Fruit fly (Drosophila melanogaster): ENCODE measurements around the gene CG5112.

Gene CG5112

dm6 chr3R:25532406-25533225 is 41.4 kb downstream of the CG5112 start:
- TF ChIP-seq Hr96 (GFP tag; optimal IDR thresholded peaks at IDR 0.05), result no peak
- no peak for TF ChIP-seq CG33017 (tag; optimal IDR thresholded peaks at IDR 0.05)
- no peak for TF ChIP-seq cic (GFP tag; optimal IDR thresholded peaks at IDR 0.05)
- TF ChIP-seq kay (GFP tag; ENCODE audit: borderline replicate concordance), result no peak
- TF ChIP-seq CG7101 (tag; optimal IDR thresholded peaks at IDR 0.05), result no peak
- TF ChIP-seq CG7045 (GFP tag; optimal IDR thresholded peaks at IDR 0.05), result no peak
- no peak for TF ChIP-seq Crg-1 (GFP tag; optimal IDR thresholded peaks at IDR 0.05)
- no peak for TF ChIP-seq bab1 (GFP tag; optimal IDR thresholded peaks at IDR 0.05)
- TF ChIP-seq tj (GFP tag; optimal IDR thresholded peaks at IDR 0.05), result no peak
- no peak for TF ChIP-seq CG5204 (GFP tag; optimal IDR thresholded peaks at IDR 0.05)
- no peak for TF ChIP-seq CG12768 (GFP tag; optimal IDR thresholded peaks at IDR 0.05)
- no peak for TF ChIP-seq CG1620 (GFP tag; optimal IDR thresholded peaks at IDR 0.05)
- no peak for TF ChIP-seq Clk (GFP tag; optimal IDR thresholded peaks at IDR 0.05)
- TF ChIP-seq pad (GFP tag; optimal IDR thresholded peaks at IDR 0.05), result no peak
- no peak for TF ChIP-seq CG14711 (tag; optimal IDR thresholded peaks at IDR 0.05)

- TF ChIP-seq kay (GFP tag; ENCODE audit: borderline replicate concordance) (no peak), CG7045 (GFP tag; optimal IDR thresholded peaks at IDR 0.05) (no peak), Crg-1 (GFP tag; optimal IDR thresholded peaks at IDR 0.05) (no peak), CG5204 (GFP tag; optimal IDR thresholded peaks at IDR 0.05) (no peak), ovo (GFP tag; optimal IDR thresholded peaks at IDR 0.05) (no peak), CG14711 (tag; optimal IDR thresholded peaks at IDR 0.05) (no peak), pad (GFP tag; optimal IDR thresholded peaks at IDR 0.05) (no peak), CG11617 (GFP tag; optimal IDR thresholded peaks at IDR 0.05) (no peak), cnc (optimal IDR thresholded peaks at IDR 0.05) (no peak)
Measured at dm6 chr3R:25539132-25539531, 47.9 kb downstream of the CG5112 start.
